Fruit fly (Drosophila melanogaster) whole organism, embryonic: Measurements from ENCODE around the gene Obp99d.

Source experiments
- CG1529 ChIP-seq: fragments of 200-800 bp; sonication (Bioruptor generic); optimal IDR thresholded peaks from 3 replicates; lab custom pipeline; 2018; ENCODE audit warnings: missing biosample characterization, missing genetic modification characterization
- CG1792 ChIP-seq: fragments of 200-800 bp; sonication (Bioruptor generic); optimal IDR thresholded peaks from 2 replicates; lab custom pipeline; 2016; ENCODE audit warnings: missing biosample characterization, missing genetic modification characterization
- al ChIP-seq: fragments of 200-800 bp; sonication (Bioruptor generic); IDR thresholded peaks from 2 replicates; pipeline ENCODE4 v1.3.6; 2022; ENCODE audit warnings: missing biosample characterization, missing genetic modification characterization
- fru ChIP-seq: fragments of >200 bp; optimal IDR thresholded peaks from 2 replicates; lab custom pipeline; 2017
- ken ChIP-seq: fragments of 200-800 bp; sonication (Bioruptor generic); IDR thresholded peaks from 3 replicates; pipeline ENCODE4 v1.3.6; 2022; ENCODE audit warnings: missing biosample characterization, missing genetic modification characterization

DNA sequence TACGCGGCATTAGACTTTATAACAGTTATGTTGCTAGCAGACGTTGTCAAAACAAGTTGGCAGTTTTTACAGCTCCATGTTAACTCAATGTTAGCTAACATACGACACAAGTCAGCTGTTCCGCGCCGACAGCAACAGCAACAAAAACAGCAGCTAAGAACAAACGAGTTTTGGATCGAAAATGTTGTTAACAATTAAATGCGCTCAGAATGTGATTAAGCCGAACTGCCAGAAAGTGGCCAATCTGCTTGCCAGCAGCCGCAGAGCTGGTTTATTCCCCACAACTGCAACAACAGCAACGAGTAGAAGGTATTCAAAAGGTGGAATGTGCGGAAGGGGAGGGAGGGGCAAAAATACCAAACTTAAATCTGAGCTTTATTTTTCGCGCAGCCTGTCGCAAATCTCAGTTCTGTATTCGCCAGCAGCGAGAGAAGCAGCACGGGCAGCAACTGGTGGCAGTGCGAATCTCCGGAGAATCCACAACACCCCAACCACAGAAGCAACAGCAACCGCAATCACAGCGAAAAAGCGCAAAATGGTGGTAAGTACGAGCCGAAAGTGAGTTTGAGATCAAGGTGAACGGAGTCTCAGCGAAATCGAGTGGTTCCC lies 8.8 kb downstream of the Obp99d start, which contains the start of gene Pcd:
- no peak for TF ChIP-seq al
- no peak for TF ChIP-seq CG1529
- no peak for TF ChIP-seq CG1792 (GFP tag; lab: Kevin White, UChicago)
- no peak for TF ChIP-seq ken (GFP tag; lab: Robert Waterston, UW)
- no peak for TF ChIP-seq fru
